Fruit fly (Drosophila melanogaster): ENCODE results near the gene Cph.

The Cph gene

dm6 chrX:7174466-7174865 is 36.9 kb downstream of the Cph start:
- peak; percentile 3 for TF ChIP-seq woc (GFP tag; optimal IDR thresholded peaks at IDR 0.05)
- TF ChIP-seq jim (GFP tag; optimal IDR thresholded peaks at IDR 0.05): no peak
- no peak for TF ChIP-seq lola (GFP tag; optimal IDR thresholded peaks at IDR 0.05)
- TF ChIP-seq foxo (GFP tag; optimal IDR thresholded peaks at IDR 0.05): peak in 1 of 2 experiments; percentile 23
- TF ChIP-seq h (GFP tag; optimal IDR thresholded peaks at IDR 0.05): peak; percentile 19
- TF ChIP-seq Mio (GFP tag; optimal IDR thresholded peaks at IDR 0.05): no peak
- peak; percentile 21 for TF ChIP-seq fru (GFP tag; optimal IDR thresholded peaks at IDR 0.05)

- TF ChIP-seq dsf (GFP tag; optimal IDR thresholded peaks at IDR 0.05; ENCODE audit: borderline replicate concordance): no peak
- TF ChIP-seq Hr83 (GFP tag; optimal IDR thresholded peaks at IDR 0.05; ENCODE audit: poor library complexity, severe bottlenecking): no peak
- TF ChIP-seq Sp1 (GFP tag; optimal IDR thresholded peaks at IDR 0.05): no peak
- peak; percentile 15 for TF ChIP-seq ey (GFP tag; optimal IDR thresholded peaks at IDR 0.05)
- TF ChIP-seq foxo (GFP tag; optimal IDR thresholded peaks at IDR 0.05): peak in 1 of 2 experiments; percentile 16
- no peak for TF ChIP-seq CrebA (GFP tag; optimal IDR thresholded peaks at IDR 0.05; ENCODE audit: borderline replicate concordance)
- TF ChIP-seq CG32264 (GFP tag; optimal IDR thresholded peaks at IDR 0.05): no peak
- no peak for TF ChIP-seq Dfd (GFP tag; optimal IDR thresholded peaks at IDR 0.05)
- no peak for TF ChIP-seq OdsH (GFP tag; optimal IDR thresholded peaks at IDR 0.05)
- no peak for TF ChIP-seq Vsx2 (GFP tag; optimal IDR thresholded peaks at IDR 0.05; ENCODE audit: partially characterized antibody)
- no peak for TF ChIP-seq N (GFP tag; optimal IDR thresholded peaks at IDR 0.05)
- no peak for TF ChIP-seq pan (optimal IDR thresholded peaks at IDR 0.05)
These were observed 39.6 kb downstream of the Cph start for dm6 chrX:7177128-7177527.

dm6 chrX:7179274-7179673 is 41.8 kb downstream of the Cph start:
- TF ChIP-seq Abd-B (GFP tag; optimal IDR thresholded peaks at IDR 0.05) (no peak), br (GFP tag; optimal IDR thresholded peaks at IDR 0.05) (peak; percentile 33), pan (optimal IDR thresholded peaks at IDR 0.05) (no peak), sage (GFP tag; optimal IDR thresholded peaks at IDR 0.05) (no peak), N (GFP tag; optimal IDR thresholded peaks at IDR 0.05) (no peak), rgr (GFP tag; optimal IDR thresholded peaks at IDR 0.05) (peak; percentile 14), h (GFP tag; optimal IDR thresholded peaks at IDR 0.05) (peak; percentile 40), GATAd (GFP tag; optimal IDR thresholded peaks at IDR 0.05) (no peak), Rel (GFP tag; optimal IDR thresholded peaks at IDR 0.05) (no peak), Rel (tag; optimal IDR thresholded peaks at IDR 0.05) (no peak), woc (GFP tag; optimal IDR thresholded peaks at IDR 0.05) (peak; percentile 59), Hr78 (GFP tag; optimal IDR thresholded peaks at IDR 0.05) (no peak), Hnf4 (GFP tag; optimal IDR thresholded peaks at IDR 0.05) (no peak), Sp1 (GFP tag; optimal IDR thresholded peaks at IDR 0.05) (peak; percentile 18), Jra (GFP tag; optimal IDR thresholded peaks at IDR 0.05) (no peak), fru (GFP tag; optimal IDR thresholded peaks at IDR 0.05) (peak; percentile 37), brk (GFP tag; optimal IDR thresholded peaks at IDR 0.05) (no peak), Myc (optimal IDR thresholded peaks at IDR 0.05) (no peak), Dif (GFP tag; optimal IDR thresholded peaks at IDR 0.05; ENCODE audit: partially characterized antibody) (no peak), tai (GFP tag; optimal IDR thresholded peaks at IDR 0.05) (no peak), Hr83 (GFP tag; optimal IDR thresholded peaks at IDR 0.05; ENCODE audit: poor library complexity, severe bottlenecking) (no peak), OdsH (GFP tag; optimal IDR thresholded peaks at IDR 0.05) (peak; percentile 4), Mio (GFP tag; optimal IDR thresholded peaks at IDR 0.05) (no peak), dl (GFP tag; optimal IDR thresholded peaks at IDR 0.05; ENCODE audit: insufficient read depth in 1 of 2, partially characterized antibody in 2 of 2) (no peak), dsf (GFP tag; optimal IDR thresholded peaks at IDR 0.05; ENCODE audit: borderline replicate concordance) (no peak), dmrt93B (GFP tag; optimal IDR thresholded peaks at IDR 0.05) (no peak), CG9705 (GFP tag; optimal IDR thresholded peaks at IDR 0.05) (no peak), ey (GFP tag; optimal IDR thresholded peaks at IDR 0.05) (peak; percentile 33), sv (GFP tag; optimal IDR thresholded peaks at IDR 0.05) (no peak), jim (GFP tag; optimal IDR thresholded peaks at IDR 0.05) (no peak), CrebA (GFP tag; optimal IDR thresholded peaks at IDR 0.05; ENCODE audit: borderline replicate concordance) (no peak), HLH106 (tag; optimal IDR thresholded peaks at IDR 0.05) (no peak), usp (GFP tag; optimal IDR thresholded peaks at IDR 0.05) (no peak), foxo (GFP tag; optimal IDR thresholded peaks at IDR 0.05) (peak in 1 of 2 experiments; percentile 48), CG32264 (GFP tag; optimal IDR thresholded peaks at IDR 0.05) (no peak), psq (GFP tag; optimal IDR thresholded peaks at IDR 0.05) (no peak), lola (GFP tag; optimal IDR thresholded peaks at IDR 0.05) (no peak), Dfd (GFP tag; optimal IDR thresholded peaks at IDR 0.05) (no peak), Vsx2 (GFP tag; optimal IDR thresholded peaks at IDR 0.05; ENCODE audit: partially characterized antibody) (no peak)
